Fruit fly (Drosophila melanogaster): Measurements from ENCODE around the gene CG13138.

The CG13138 gene

dm6 chr2L:10299810-10300147, 2.0 kb downstream of the CG13138 start, which contains the start of gene CYLD (continued):
- no peak for TF ChIP-seq Smox (GFP tag; optimal IDR thresholded peaks at IDR 0.05)
- TF ChIP-seq esn (GFP tag; optimal IDR thresholded peaks at IDR 0.05), result peak; percentile 75
- TF ChIP-seq Hr4 (GFP tag; optimal IDR thresholded peaks at IDR 0.05), result peak; percentile 61
- no peak for TF ChIP-seq fkh (GFP tag; optimal IDR thresholded peaks at IDR 0.05)
- peak; percentile 62 for TF ChIP-seq CG8632 (GFP tag; optimal IDR thresholded peaks at IDR 0.05)
- TF ChIP-seq CG31627 (GFP tag; optimal IDR thresholded peaks at IDR 0.05), result peak; percentile 39
- TF ChIP-seq Eip78C (GFP tag), result peak; percentile 86

- TF ChIP-seq topi (GFP tag; optimal IDR thresholded peaks at IDR 0.05) (peak; percentile 15), CG9139 (GFP tag; optimal IDR thresholded peaks at IDR 0.05) (no peak), CG3919 (GFP tag; optimal IDR thresholded peaks at IDR 0.05) (no peak), CG11294 (GFP tag; IDR thresholded peaks at IDR 0.05) (no peak), Sox15 (GFP tag; optimal IDR thresholded peaks at IDR 0.05) (no peak), Ets96B (tag; optimal IDR thresholded peaks at IDR 0.05) (peak; percentile 16), spab (GFP tag; optimal IDR thresholded peaks at IDR 0.05) (no peak), CG6276 (GFP tag; optimal IDR thresholded peaks at IDR 0.05) (no peak), CG6163 (GFP tag; IDR thresholded peaks at IDR 0.05) (no peak), Hr4 (GFP tag; optimal IDR thresholded peaks at IDR 0.05) (peak; percentile 39), CG32006 (GFP tag; optimal IDR thresholded peaks at IDR 0.05) (no peak), CG34406 (GFP tag; optimal IDR thresholded peaks at IDR 0.05) (no peak), svp (GFP tag) (no peak), Blimp-1 (GFP tag; optimal IDR thresholded peaks at IDR 0.05) (no peak), dac (GFP tag; optimal IDR thresholded peaks at IDR 0.05) (no peak), CG11762 (GFP tag; optimal IDR thresholded peaks at IDR 0.05; ENCODE audit: insufficient read depth) (no peak), CG10631 (GFP tag; optimal IDR thresholded peaks at IDR 0.05) (peak; percentile 10), Hr39 (GFP tag; optimal IDR thresholded peaks at IDR 0.05) (peak; percentile 2), CG6808 (GFP tag; optimal IDR thresholded peaks at IDR 0.05) (no peak), Smox (GFP tag; optimal IDR thresholded peaks at IDR 0.05) (no peak), CG6792 (GFP tag; optimal IDR thresholded peaks at IDR 0.05) (no peak), Gug (GFP tag; IDR thresholded peaks at IDR 0.05) (no peak), Eip78C (GFP tag) (peak; percentile 78), CG8319 (GFP tag; optimal IDR thresholded peaks at IDR 0.05) (no peak), CG31627 (GFP tag; optimal IDR thresholded peaks at IDR 0.05) (no peak), Met (GFP tag; optimal IDR thresholded peaks at IDR 0.05) (peak; percentile 36), lz (GFP tag; optimal IDR thresholded peaks at IDR 0.05) (peak; percentile 4), CG1621 (tag; optimal IDR thresholded peaks at IDR 0.05) (no peak), CG7368 (GFP tag; optimal IDR thresholded peaks at IDR 0.05) (no peak), net (GFP tag; optimal IDR thresholded peaks at IDR 0.05) (no peak), achi (GFP tag; optimal IDR thresholded peaks at IDR 0.05) (no peak), pdm3 (GFP tag; optimal IDR thresholded peaks at IDR 0.05) (no peak), OdsH (GFP tag; optimal IDR thresholded peaks at IDR 0.05) (peak; percentile 17), vri (GFP tag; optimal IDR thresholded peaks at IDR 0.05) (no peak), Eip93F (GFP tag; optimal IDR thresholded peaks at IDR 0.05) (no peak), CG3032 (tag; optimal IDR thresholded peaks at IDR 0.05) (no peak), acj6 (GFP tag; optimal IDR thresholded peaks at IDR 0.05) (peak; percentile 22), CG4318 (GFP tag; optimal IDR thresholded peaks at IDR 0.05) (no peak), CG15336 (GFP tag; IDR thresholded peaks at IDR 0.05) (peak; percentile 21; the same call in 1 of the 2 replicates), esn (GFP tag; optimal IDR thresholded peaks at IDR 0.05) (peak; percentile 19)
Measured at dm6 chr2L:10299077-10299809, 2.6 kb downstream of the CG13138 start.
